Worm (Caenorhabditis elegans) whole organism, mixed stage, embryonic: ENCODE data around the gene glb-21.

Experiments used
- bed-3 ChIP-seq: fragments of 200-800 bp; sonication (Bioruptor generic); optimal IDR thresholded peaks from 3 replicates; lab custom pipeline; 2018; ENCODE audit warnings: mild to moderate bottlenecking, missing genetic modification characterization, moderate library complexity, missing compliant biosample characterization
- blmp-1 ChIP-seq: fragments of 150-350 bp; optimal IDR thresholded peaks from 2 replicates; lab custom pipeline; 2014; ENCODE audit warnings: missing biosample characterization, missing genetic modification characterization
- ceh-39 ChIP-seq: fragments of 150-350 bp; optimal IDR thresholded peaks from 2 replicates; lab custom pipeline; 2014; ENCODE audit warnings: missing biosample characterization, missing genetic modification characterization
- ceh-43 ChIP-seq: fragments of 200-800 bp; sonication (Bioruptor generic); optimal IDR thresholded peaks from 2 replicates; lab custom pipeline; 2018; ENCODE audit warnings: mild to moderate bottlenecking, missing genetic modification characterization, moderate library complexity, missing compliant biosample characterization
- ces-1 ChIP-seq: fragments of 150-350 bp; optimal IDR thresholded peaks from 2 replicates; lab custom pipeline; 2014; ENCODE audit warnings: missing biosample characterization, missing genetic modification reagents, missing genetic modification characterization
- cnd-1 ChIP-seq: fragments of 200-800 bp; sonication (Bioruptor generic); optimal IDR thresholded peaks from 2 replicates; lab custom pipeline; 2018; ENCODE audit warnings: mild to moderate bottlenecking, missing genetic modification characterization, missing compliant biosample characterization
- drap-1 ChIP-seq: fragments of 200-800 bp; sonication (Bioruptor generic); optimal IDR thresholded peaks from 3 replicates; lab custom pipeline; 2018; ENCODE audit warnings: mild to moderate bottlenecking, missing genetic modification characterization, missing compliant biosample characterization
- elt-1 ChIP-seq: sonication (generic microtip); optimal IDR thresholded peaks from 2 replicates; lab custom pipeline; 2017; ENCODE audit warnings: missing genetic modification characterization, mild to moderate bottlenecking, missing compliant biosample characterization, antibody characterized with exemption, moderate library complexity, borderline replicate concordance; ENCODE audit not compliant: insufficient read depth
- elt-3 ChIP-seq: fragments of 150-350 bp; optimal IDR thresholded peaks from 2 replicates; lab custom pipeline; 2014; ENCODE audit warnings: missing biosample characterization, missing genetic modification characterization
- flh-1 ChIP-seq: fragments of 200-800 bp; sonication (Bioruptor generic); optimal IDR thresholded peaks from 2 replicates; lab custom pipeline; 2018; ENCODE audit warnings: mild to moderate bottlenecking, missing genetic modification characterization, moderate library complexity, missing compliant biosample characterization
- ham-2 ChIP-seq: fragments of 200-800 bp; sonication (Bioruptor generic); optimal IDR thresholded peaks from 2 replicates; lab custom pipeline; 2018; ENCODE audit warnings: mild to moderate bottlenecking, missing genetic modification characterization, missing compliant biosample characterization
- hlh-1 ChIP-seq: fragments of 150-350 bp; optimal IDR thresholded peaks from 2 replicates; lab custom pipeline; 2014; ENCODE audit warnings: missing biosample characterization, missing genetic modification reagents, missing genetic modification characterization
- lin-13 ChIP-seq: fragments of 150-350 bp; optimal IDR thresholded peaks from 2 replicates; lab custom pipeline; 2014; ENCODE audit warnings: missing biosample characterization, missing genetic modification characterization
- lin-32 ChIP-seq: fragments of 200-800 bp; sonication (Bioruptor generic); optimal IDR thresholded peaks from 2 replicates; lab custom pipeline; 2018; ENCODE audit warnings: mild to moderate bottlenecking, missing genetic modification characterization, missing compliant biosample characterization
- mab-5 ChIP-seq: fragments of 150-350 bp; optimal IDR thresholded peaks from 2 replicates; lab custom pipeline; 2014; ENCODE audit warnings: missing biosample characterization, missing genetic modification characterization
- mep-1 ChIP-seq: fragments of 150-350 bp; optimal IDR thresholded peaks from 2 replicates; lab custom pipeline; 2017; ENCODE audit warnings: missing biosample characterization, missing genetic modification reagents, missing genetic modification characterization, inconsistent platforms
- mls-2 ChIP-seq: sonication (generic microtip); optimal IDR thresholded peaks from 2 replicates; lab custom pipeline; 2016; ENCODE audit warnings: mild to moderate bottlenecking, missing genetic modification characterization, moderate library complexity, missing compliant biosample characterization
- nhr-12 ChIP-seq: fragments of 150-350 bp; optimal IDR thresholded peaks from 2 replicates; lab custom pipeline; 2014; ENCODE audit warnings: missing biosample characterization, missing genetic modification characterization
- nhr-2 ChIP-seq: fragments of 150-350 bp; optimal IDR thresholded peaks from 2 replicates; lab custom pipeline; 2014; ENCODE audit warnings: missing biosample characterization, missing genetic modification characterization
- nhr-237 ChIP-seq: fragments of 150-350 bp; optimal IDR thresholded peaks from 2 replicates; lab custom pipeline; 2014; ENCODE audit warnings: missing biosample characterization, missing genetic modification characterization
- nhr-28 ChIP-seq: fragments of 150-350 bp; optimal IDR thresholded peaks from 2 replicates; lab custom pipeline; 2014; ENCODE audit warnings: missing biosample characterization, missing genetic modification characterization
- nhr-76 ChIP-seq: sonication (generic microtip); optimal IDR thresholded peaks from 2 replicates; lab custom pipeline; 2017; ENCODE audit warnings: missing biosample characterization, missing genetic modification characterization
- pha-4 ChIP-seq: fragments of 150-350 bp; optimal IDR thresholded peaks from 2 replicates; lab custom pipeline; 2018; ENCODE audit warnings: missing biosample characterization, missing genetic modification reagents, missing genetic modification characterization
- sem-2 ChIP-seq: fragments of 200-800 bp; sonication (Bioruptor generic); optimal IDR thresholded peaks from 2 replicates; lab custom pipeline; 2018; ENCODE audit warnings: mild to moderate bottlenecking, missing genetic modification characterization, missing compliant biosample characterization
- snpc-4 ChIP-seq: fragments of 150-350 bp; optimal IDR thresholded peaks from 2 replicates; lab custom pipeline; 2014; ENCODE audit warnings: missing biosample characterization, missing genetic modification characterization
- tbx-8 ChIP-seq: fragments of 200-800 bp; sonication (Bioruptor generic); optimal IDR thresholded peaks from 2 replicates; lab custom pipeline; 2018; ENCODE audit warnings: mild to moderate bottlenecking, missing genetic modification characterization, moderate library complexity, missing compliant biosample characterization
- unc-120 ChIP-seq: sonication (generic microtip); optimal IDR thresholded peaks from 2 replicates; lab custom pipeline; 2017; ENCODE audit warnings: missing genetic modification characterization, missing compliant biosample characterization; ENCODE audit not compliant: poor library complexity, severe bottlenecking
- unc-39 ChIP-seq: fragments of 150-350 bp; optimal IDR thresholded peaks from 2 replicates; lab custom pipeline; 2014; ENCODE audit warnings: missing biosample characterization, missing genetic modification characterization
- unc-62 ChIP-seq: fragments of 150-350 bp; optimal IDR thresholded peaks from 2 replicates; lab custom pipeline; 2014; ENCODE audit warnings: missing biosample characterization, missing genetic modification reagents, missing genetic modification characterization
- zip-8 ChIP-seq: fragments of 150-350 bp; optimal IDR thresholded peaks from 2 replicates; lab custom pipeline; 2014; ENCODE audit warnings: missing biosample characterization, missing genetic modification characterization
- ztf-11 ChIP-seq: fragments of 150-350 bp; optimal IDR thresholded peaks from 2 replicates; lab custom pipeline; 2014; ENCODE audit warnings: missing biosample characterization, missing genetic modification characterization

Gene glb-21

ce11 chrIV:10711729-10712128 is at the start of gene glb-21:
Gene glb-21, minus strand, starts transcription at chrIV:10711794.
- no peak for TF ChIP-seq unc-62
- no peak for TF ChIP-seq unc-120 (tag; lab: Kevin White, UChicago)
- TF ChIP-seq lin-32 (GFP tag; lab: Kevin White, UChicago), result no peak
- TF ChIP-seq drap-1 (GFP tag; lab: Kevin White, UChicago), result no peak
- TF ChIP-seq ces-1 (GFP tag; lab: Kevin White, UChicago), result no peak
- TF ChIP-seq cnd-1, result no peak
- TF ChIP-seq nhr-28, result no peak
- TF ChIP-seq flh-1 (GFP tag; lab: Kevin White, UChicago), result no peak

- no peak for TF ChIP-seq blmp-1 (tag; lab: Kevin White, UChicago)
- TF ChIP-seq unc-39, result no peak
- no peak for TF ChIP-seq zip-8
- no peak for TF ChIP-seq cnd-1
- TF ChIP-seq ceh-43 (GFP tag; lab: Kevin White, UChicago), result no peak
- no peak for TF ChIP-seq ztf-11 (tag; lab: Kevin White, UChicago)
- TF ChIP-seq hlh-1 (tag; lab: Kevin White, UChicago), result no peak
- TF ChIP-seq ham-2 (GFP tag; lab: Kevin White, UChicago), result no peak
- no peak for TF ChIP-seq lin-13 (tag; lab: Kevin White, UChicago)
- TF ChIP-seq nhr-76 (tag; lab: Kevin White, UChicago), result no peak
- no peak for TF ChIP-seq sem-2
- TF ChIP-seq drap-1 (GFP tag; lab: Kevin White, UChicago), result no peak
- TF ChIP-seq mls-2 (tag; lab: Kevin White, UChicago), result no peak
- no peak for TF ChIP-seq snpc-4
- TF ChIP-seq ceh-39, result no peak
- no peak for TF ChIP-seq pha-4
- no peak for TF ChIP-seq elt-1 (tag; lab: Kevin White, UChicago)
- no peak for TF ChIP-seq nhr-28
- TF ChIP-seq nhr-12 (tag; lab: Kevin White, UChicago), result no peak
- no peak for TF ChIP-seq nhr-2 (tag; lab: Kevin White, UChicago)
These were observed 49.8 kb upstream of the glb-21 start, which contains the start of gene ugt-54 for ce11 chrIV:10761344-10761743. Gene ugt-54, plus strand, starts transcription at chrIV:10761698.

- no peak for TF ChIP-seq nhr-28
- TF ChIP-seq tbx-8 (GFP tag; lab: Kevin White, UChicago), result no peak
- TF ChIP-seq sem-2, result no peak
- TF ChIP-seq flh-1 (GFP tag; lab: Kevin White, UChicago), result no peak
- no peak for TF ChIP-seq nhr-12 (tag; lab: Kevin White, UChicago)
- TF ChIP-seq elt-3 (tag; lab: Kevin White, UChicago), result no peak
- TF ChIP-seq mep-1 (tag; lab: Kevin White, UChicago), result no peak
- no peak for TF ChIP-seq elt-1 (tag; lab: Kevin White, UChicago)
- TF ChIP-seq mab-5 (tag; lab: Kevin White, UChicago), result no peak
- TF ChIP-seq nhr-76 (tag; lab: Kevin White, UChicago), result no peak
- TF ChIP-seq bed-3 (GFP tag; lab: Kevin White, UChicago), result no peak
- TF ChIP-seq ceh-39, result no peak
- no peak for TF ChIP-seq nhr-2 (tag; lab: Kevin White, UChicago)
- no peak for TF ChIP-seq pha-4
- TF ChIP-seq ztf-11 (tag; lab: Kevin White, UChicago), result no peak
- no peak for TF ChIP-seq lin-13 (tag; lab: Kevin White, UChicago)
- TF ChIP-seq mls-2 (tag; lab: Kevin White, UChicago), result no peak
- TF ChIP-seq ces-1 (GFP tag; lab: Kevin White, UChicago), result no peak
These were observed 46.1 kb upstream of the glb-21 start, which contains the start of the genes T25B9.4 and T25B9.6 for ce11 chrIV:10757616-10758193. Gene T25B9.4, minus strand, starts transcription at chrIV:10757716. Gene T25B9.6, plus strand, starts transcription at chrIV:10758143.

ce11 chrIV:10754685-10755084 is 43.1 kb upstream of the glb-21 start, which contains the start of gene T25B9.5:
Gene T25B9.5, minus strand, starts transcription at chrIV:10754785.
- no peak for TF ChIP-seq snpc-4
- no peak for TF ChIP-seq nhr-237 (tag; lab: Kevin White, UChicago)
- no peak for TF ChIP-seq ces-1 (GFP tag; lab: Kevin White, UChicago)
- no peak for TF ChIP-seq mab-5 (tag; lab: Kevin White, UChicago)
- no peak for TF ChIP-seq lin-32 (GFP tag; lab: Kevin White, UChicago)
- TF ChIP-seq drap-1 (GFP tag; lab: Kevin White, UChicago), result no peak
- TF ChIP-seq nhr-12 (tag; lab: Kevin White, UChicago), result no peak
- TF ChIP-seq elt-3 (tag; lab: Kevin White, UChicago), result no peak
- no peak for TF ChIP-seq blmp-1 (tag; lab: Kevin White, UChicago)
